Fruit fly (Drosophila melanogaster) whole organism, wandering third instar larva: Measurements from ENCODE around the gene ATPsynGL.

Experiments
- Abd-B ChIP-seq: fragments of >200 bp; optimal IDR thresholded peaks from 2 replicates; lab custom pipeline; 2017; ENCODE audit warnings: missing biosample characterization, missing genetic modification characterization
- CG32264 ChIP-seq: fragments of 200-800 bp; sonication (Bioruptor generic); optimal IDR thresholded peaks from 2 replicates; lab custom pipeline; 2016; ENCODE audit warnings: missing biosample characterization, missing genetic modification characterization
- CG9705 ChIP-seq: fragments of 200-800 bp; sonication (Bioruptor generic); optimal IDR thresholded peaks from 2 replicates; lab custom pipeline; 2018; ENCODE audit warnings: missing biosample characterization, mild to moderate bottlenecking, missing genetic modification characterization
- CrebA ChIP-seq: fragments of 200-800 bp; sonication (Bioruptor generic); optimal IDR thresholded peaks from 2 replicates; lab custom pipeline; 2016; ENCODE audit warnings: missing biosample characterization, mild to moderate bottlenecking, missing genetic modification characterization, borderline replicate concordance
- Dfd ChIP-seq: fragments of >200 bp; optimal IDR thresholded peaks from 2 replicates; lab custom pipeline; 2017; ENCODE audit warnings: missing biosample characterization, missing genetic modification characterization
- Dif ChIP-seq: fragments of 200-275, 200-300 bp; sonication (Bioruptor generic); optimal IDR thresholded peaks from 2 replicates; lab custom pipeline; 2018; ENCODE audit warnings: missing biosample characterization, missing genetic modification characterization; ENCODE audit not compliant: partially characterized antibody
- HLH106 ChIP-seq: fragments of 200-800 bp; optimal IDR thresholded peaks from 3 replicates; lab custom pipeline; 2019; ENCODE audit warnings: missing biosample characterization, mild to moderate bottlenecking, missing genetic modification characterization, moderate library complexity
- Hnf4 ChIP-seq: fragments of 200-800 bp; sonication (Bioruptor generic); optimal IDR thresholded peaks from 2 replicates; lab custom pipeline; 2016; ENCODE audit warnings: missing biosample characterization, mild to moderate bottlenecking, missing genetic modification characterization
- Hr78 ChIP-seq: fragments of >200 bp; optimal IDR thresholded peaks from 2 replicates; lab custom pipeline; 2017; ENCODE audit warnings: missing biosample characterization, missing genetic modification characterization
- Hr83 ChIP-seq: fragments of 200-300 bp; sonication (Bioruptor generic); optimal IDR thresholded peaks from 2 replicates; lab custom pipeline; 2016; ENCODE audit warnings: missing biosample characterization, mild to moderate bottlenecking, missing genetic modification characterization, moderate library complexity; ENCODE audit not compliant: poor library complexity, severe bottlenecking
- Jra ChIP-seq: sonication (Bioruptor generic); optimal IDR thresholded peaks from 2 replicates; lab custom pipeline; 2016; ENCODE audit warnings: missing biosample characterization, missing genetic modification characterization
- Mio ChIP-seq: sonication (Bioruptor generic); optimal IDR thresholded peaks from 2 replicates; lab custom pipeline; 2016; ENCODE audit warnings: missing biosample characterization, missing genetic modification characterization
- N ChIP-seq: fragments of >200 bp; optimal IDR thresholded peaks from 2 replicates; lab custom pipeline; 2018; ENCODE audit warnings: missing biosample characterization, missing external identifiers, missing genetic modification characterization
- OdsH ChIP-seq: fragments of 200-800 bp; sonication (Bioruptor generic); optimal IDR thresholded peaks from 2 replicates; lab custom pipeline; 2016; ENCODE audit warnings: missing biosample characterization, mild to moderate bottlenecking, missing genetic modification characterization
- Rel ChIP-seq, 2 experiments: fragments of 200-800 bp; sonication (Bioruptor generic) in 1 of 2; optimal IDR thresholded peaks; 2 replicates in 1 of 2; 3 replicates in 1 of 2; lab custom pipeline; 2016 to 2019; ENCODE audit warnings: mild to moderate bottlenecking in 2 of 2, missing biosample characterization in 2 of 2, missing genetic modification characterization in 2 of 2, moderate library complexity in 1 of 2
- Sp1 ChIP-seq: fragments of 200-800 bp; sonication (Bioruptor generic); optimal IDR thresholded peaks from 3 replicates; lab custom pipeline; 2019; ENCODE audit warnings: missing biosample characterization, mild to moderate bottlenecking, missing genetic modification characterization, moderate library complexity
- Vsx2 ChIP-seq: fragments of 200-300, 225-300 bp; sonication (Bioruptor generic); optimal IDR thresholded peaks from 2 replicates; lab custom pipeline; 2018; ENCODE audit warnings: missing biosample characterization, missing genetic modification characterization; ENCODE audit not compliant: partially characterized antibody
- br ChIP-seq: fragments of 200-800 bp; sonication (Bioruptor generic); optimal IDR thresholded peaks from 2 replicates; lab custom pipeline; 2016; ENCODE audit warnings: missing biosample characterization, missing genetic modification characterization
- dl ChIP-seq, 2 experiments: fragments of 175-275, 200-275 bp in 1 of 2; fragments of 200-275 bp in 1 of 2; sonication (Bioruptor generic); optimal IDR thresholded peaks; lab custom pipeline; 2018; ENCODE audit warnings: mild to moderate bottlenecking in 2 of 2, missing biosample characterization in 2 of 2, missing genetic modification characterization in 2 of 2, moderate library complexity in 2 of 2; ENCODE audit not compliant: partially characterized antibody in 2 of 2, insufficient read depth in 1 of 2
- dmrt93B ChIP-seq: fragments of 200-800 bp; sonication (Bioruptor generic); optimal IDR thresholded peaks from 2 replicates; lab custom pipeline; 2018; ENCODE audit warnings: missing biosample characterization, mild to moderate bottlenecking, missing genetic modification characterization
- dsf ChIP-seq: sonication (Bioruptor generic); optimal IDR thresholded peaks from 2 replicates; lab custom pipeline; 2016; ENCODE audit warnings: missing biosample characterization, missing genetic modification characterization, borderline replicate concordance
- ey ChIP-seq: fragments of 200-800 bp; sonication (Bioruptor generic); optimal IDR thresholded peaks from 2 replicates; lab custom pipeline; 2016; ENCODE audit warnings: missing biosample characterization, missing genetic modification characterization
- foxo ChIP-seq, 2 experiments: fragments of 200-800 bp; sonication (Bioruptor generic); optimal IDR thresholded peaks; 2 replicates in 1 of 2; 3 replicates in 1 of 2; lab custom pipeline; 2016 to 2017; ENCODE audit warnings: missing biosample characterization in 2 of 2, missing genetic modification characterization in 2 of 2
- fru ChIP-seq: fragments of 200-800 bp; sonication (Bioruptor generic); optimal IDR thresholded peaks from 3 replicates; lab custom pipeline; 2016; ENCODE audit warnings: missing biosample characterization, mild to moderate bottlenecking, missing genetic modification characterization
- h ChIP-seq: fragments of 200-800 bp; sonication (Bioruptor generic); optimal IDR thresholded peaks from 3 replicates; lab custom pipeline; 2016; ENCODE audit warnings: missing biosample characterization, mild to moderate bottlenecking, missing genetic modification characterization
- jim ChIP-seq: fragments of 175-275, 200-325 bp; sonication (Bioruptor generic); optimal IDR thresholded peaks from 2 replicates; lab custom pipeline; 2016; ENCODE audit warnings: missing biosample characterization, mild to moderate bottlenecking, missing genetic modification characterization
- lola ChIP-seq: fragments of >200 bp; optimal IDR thresholded peaks from 2 replicates; lab custom pipeline; 2017; ENCODE audit warnings: missing biosample characterization, missing genetic modification characterization
- pan ChIP-seq: fragments of >200 bp; optimal IDR thresholded peaks from 2 replicates; lab custom pipeline; 2017
- psq ChIP-seq: fragments of 200-800 bp; sonication (Bioruptor generic); optimal IDR thresholded peaks from 3 replicates; lab custom pipeline; 2017; ENCODE audit warnings: missing biosample characterization, mild to moderate bottlenecking, missing genetic modification characterization, moderate library complexity
- rgr ChIP-seq: fragments of 200-800 bp; sonication (Bioruptor generic); optimal IDR thresholded peaks from 3 replicates; lab custom pipeline; 2016; ENCODE audit warnings: missing biosample characterization, mild to moderate bottlenecking, missing genetic modification characterization
- sage ChIP-seq: fragments of 200-800 bp; sonication (Bioruptor generic); optimal IDR thresholded peaks from 2 replicates; lab custom pipeline; 2016; ENCODE audit warnings: missing biosample characterization, mild to moderate bottlenecking, missing genetic modification characterization
- sv ChIP-seq: fragments of 200-800 bp; sonication (Bioruptor generic); optimal IDR thresholded peaks from 3 replicates; lab custom pipeline; 2016; ENCODE audit warnings: missing biosample characterization, missing genetic modification characterization
- tai ChIP-seq: sonication (Bioruptor generic); optimal IDR thresholded peaks from 2 replicates; lab custom pipeline; 2016; ENCODE audit warnings: missing biosample characterization, missing genetic modification characterization
- usp ChIP-seq: fragments of >200 bp; optimal IDR thresholded peaks from 2 replicates; lab custom pipeline; 2017; ENCODE audit warnings: missing biosample characterization, missing genetic modification characterization
- woc ChIP-seq: sonication (Bioruptor generic); optimal IDR thresholded peaks from 2 replicates; lab custom pipeline; 2016; ENCODE audit warnings: missing biosample characterization, mild to moderate bottlenecking, missing genetic modification characterization

Gene ATPsynGL

DNA sequence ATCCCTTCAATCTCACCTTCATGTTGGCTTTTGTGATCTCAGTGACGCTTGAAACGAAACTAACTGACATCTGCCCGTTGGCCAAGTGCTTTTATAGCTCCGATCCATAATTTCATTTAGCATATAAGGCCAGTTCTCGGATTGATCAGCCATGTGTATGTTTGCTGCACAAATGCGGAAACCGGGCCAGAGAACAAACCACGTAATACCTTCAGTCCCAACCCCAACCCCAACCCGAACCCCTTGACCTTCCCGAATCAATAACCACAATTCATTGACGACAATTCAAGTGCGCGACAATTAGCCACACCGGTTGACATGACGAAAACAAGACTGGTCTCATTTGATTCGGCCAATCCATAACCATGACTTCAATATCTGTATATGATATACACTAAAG, 6.0 kb downstream of the ATPsynGL start, which contains the start of gene CG7203:
Gene CG7203, minus strand, starts transcription at position 101 of the 400 bp plus-strand sequence.
- TF ChIP-seq br (GFP tag; lab: Kevin White, UChicago) (no peak), dl (GFP tag; optimal IDR thresholded peaks at IDR 0.05; lab: Kevin White, UChicago; ENCODE audit: insufficient read depth in 1 of 2, partially characterized antibody in 2 of 2) (no peak), pan (lab: Kevin White, UChicago) (no peak), jim (GFP tag; lab: Kevin White, UChicago) (no peak), Vsx2 (GFP tag; lab: Kevin White, UChicago) (no peak), foxo (GFP tag; optimal IDR thresholded peaks at IDR 0.05; lab: Kevin White, UChicago) (no peak), tai (GFP tag; lab: Kevin White, UChicago) (no peak), Dfd (GFP tag; lab: Kevin White, UChicago) (no peak), Dif (GFP tag; lab: Kevin White, UChicago) (no peak), usp (GFP tag; lab: Kevin White, UChicago) (no peak)

DNA sequence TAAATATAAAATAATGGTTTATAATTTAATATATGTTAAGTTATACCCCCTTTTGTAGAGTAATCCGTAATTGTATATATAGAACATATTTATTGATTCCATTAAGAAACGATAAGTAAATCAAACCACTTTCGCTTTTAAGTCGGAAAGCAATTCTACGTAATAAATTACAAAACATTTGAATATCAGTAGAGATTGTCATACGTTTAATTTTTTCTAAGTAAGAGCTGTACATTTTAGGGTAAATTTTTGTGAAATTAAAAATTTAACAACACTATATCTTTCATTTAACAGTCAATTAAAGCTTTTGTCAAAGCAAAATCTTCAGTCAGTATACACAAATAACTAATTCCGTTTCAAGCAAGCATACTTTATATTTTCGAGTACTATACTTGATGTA, 6.8 kb downstream of the ATPsynGL start, which contains the start of gene CG46025:
Gene CG46025, plus strand, starts transcription at position 301 of the 400 bp plus-strand sequence.
- TF ChIP-seq dsf (GFP tag; lab: Kevin White, UChicago), result no peak
- TF ChIP-seq Jra (GFP tag; lab: Kevin White, UChicago), result no peak
- TF ChIP-seq sv, result no peak
- no peak for TF ChIP-seq jim (GFP tag; lab: Kevin White, UChicago)
- no peak for TF ChIP-seq Abd-B (GFP tag; lab: Kevin White, UChicago)
- TF ChIP-seq dmrt93B, result no peak
- TF ChIP-seq Hr83, result no peak
- no peak for TF ChIP-seq Sp1 (GFP tag; lab: Kevin White, UChicago)
- TF ChIP-seq HLH106 (tag; lab: Kevin White, UChicago), result no peak
- no peak for TF ChIP-seq dl (GFP tag; optimal IDR thresholded peaks at IDR 0.05; lab: Kevin White, UChicago; ENCODE audit: insufficient read depth in 1 of 2, partially characterized antibody in 2 of 2)
- TF ChIP-seq N, result no peak
- TF ChIP-seq lola (GFP tag; lab: Kevin White, UChicago), result no peak
- no peak for TF ChIP-seq Hnf4 (GFP tag; lab: Kevin White, UChicago)
- no peak for TF ChIP-seq fru (GFP tag; lab: Kevin White, UChicago)
- TF ChIP-seq woc (GFP tag; lab: Kevin White, UChicago), result no peak
- TF ChIP-seq Dfd (GFP tag; lab: Kevin White, UChicago), result no peak
- no peak for TF ChIP-seq CrebA (GFP tag; lab: Kevin White, UChicago)

DNA sequence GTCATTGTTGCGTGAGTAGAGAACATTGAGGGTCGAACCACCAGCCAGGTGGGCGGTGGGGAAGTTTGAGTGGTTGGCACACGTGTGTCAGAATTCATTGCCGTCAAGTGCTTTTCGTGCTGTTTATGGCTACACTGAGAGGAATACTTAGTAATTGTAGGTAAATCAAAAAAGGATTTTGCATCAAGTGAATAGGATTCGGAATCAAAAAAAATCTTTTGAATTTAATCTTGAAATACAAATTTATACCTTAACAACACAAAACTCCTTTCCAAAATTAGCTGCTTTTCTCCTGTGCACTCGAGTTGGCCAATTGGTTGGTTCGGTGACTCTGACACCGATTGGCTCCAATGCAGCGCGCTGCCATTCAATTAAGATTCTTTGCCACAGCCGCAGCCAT, 7.5 kb downstream of the ATPsynGL start:
- TF ChIP-seq Jra (GFP tag; lab: Kevin White, UChicago) (no peak), foxo (GFP tag; optimal IDR thresholded peaks at IDR 0.05; lab: Kevin White, UChicago) (no peak), Hr78 (GFP tag; lab: Kevin White, UChicago) (no peak), tai (GFP tag; lab: Kevin White, UChicago) (no peak), Abd-B (GFP tag; lab: Kevin White, UChicago) (no peak), CG9705 (GFP tag; lab: Kevin White, UChicago) (no peak), rgr (no peak), usp (GFP tag; lab: Kevin White, UChicago) (no peak), Hr83 (no peak), fru (GFP tag; lab: Kevin White, UChicago) (no peak), lola (GFP tag; lab: Kevin White, UChicago) (no peak), br (GFP tag; lab: Kevin White, UChicago) (no peak), dmrt93B (no peak), CG32264 (no peak), psq (GFP tag; lab: Kevin White, UChicago) (no peak), Mio (GFP tag; lab: Kevin White, UChicago) (no peak), Vsx2 (GFP tag; lab: Kevin White, UChicago) (no peak), h (GFP tag; lab: Kevin White, UChicago) (no peak)
- TF ChIP-seq, all 38 proteins: peak for 0

DNA sequence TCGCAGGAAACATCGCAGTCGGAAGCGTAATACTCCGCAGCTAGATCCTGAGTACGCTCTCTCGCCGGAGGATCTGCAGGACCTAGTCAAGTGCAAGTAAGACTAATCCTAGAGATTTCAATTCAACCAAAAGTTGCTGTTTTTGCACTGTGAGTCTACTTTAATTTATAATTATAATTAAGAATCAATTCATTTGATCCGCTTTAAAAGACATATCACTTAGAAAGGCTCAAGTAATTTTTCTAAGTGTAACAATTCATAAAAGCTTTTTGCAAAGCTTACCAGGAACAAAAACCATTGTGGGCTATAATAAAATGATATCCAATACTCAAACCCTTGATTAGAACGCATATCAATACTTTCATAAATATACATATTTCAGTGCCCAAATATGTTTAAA, 9.8 kb downstream of the ATPsynGL start:
- TF ChIP-seq ey (GFP tag; lab: Kevin White, UChicago) (no peak), br (GFP tag; lab: Kevin White, UChicago) (no peak), OdsH (GFP tag; lab: Kevin White, UChicago) (no peak), fru (GFP tag; lab: Kevin White, UChicago) (no peak), Rel (GFP tag; optimal IDR thresholded peaks at IDR 0.05; lab: Kevin White, UChicago) (no peak), Rel (tag; optimal IDR thresholded peaks at IDR 0.05; lab: Kevin White, UChicago) (no peak), pan (lab: Kevin White, UChicago) (no peak), dsf (GFP tag; lab: Kevin White, UChicago) (no peak), Mio (GFP tag; lab: Kevin White, UChicago) (no peak), CG9705 (GFP tag; lab: Kevin White, UChicago) (no peak), CG32264 (no peak), Hr83 (no peak), sage (no peak), woc (GFP tag; lab: Kevin White, UChicago) (no peak), Vsx2 (GFP tag; lab: Kevin White, UChicago) (no peak)
